Fruit fly (Drosophila melanogaster): ENCODE measurements around the gene Or24a.
A peak's percentile ranks its signal among the peaks of the same experiment; 100 is the strongest.

Gene Or24a

dm6 chr2L:4133960-4134359, 32.0 kb downstream of the Or24a start (continued):
- TF ChIP-seq CG18599 (GFP tag; optimal IDR thresholded peaks at IDR 0.05), result peak; percentile 47
- TF ChIP-seq mam (GFP tag; optimal IDR thresholded peaks at IDR 0.05), result no peak
- no peak for TF ChIP-seq pan (optimal IDR thresholded peaks at IDR 0.05)
- TF ChIP-seq pan (GFP tag; optimal IDR thresholded peaks at IDR 0.05 in 1 of 2, IDR thresholded peaks at IDR 0.05 in 1 of 2), result peak in 1 of 2 experiments; percentile 45
- TF ChIP-seq CG12391 (tag; optimal IDR thresholded peaks at IDR 0.05), result peak; percentile 4
- no peak for TF ChIP-seq CG17802 (tag; optimal IDR thresholded peaks at IDR 0.05)
- TF ChIP-seq CG31441 (GFP tag; IDR thresholded peaks at IDR 0.05), result 0 out of 2 replicates have a peak, but pooled peaks have one; percentile 31
- no peak for TF ChIP-seq CG6175 (GFP tag; IDR thresholded peaks at IDR 0.05)
- no peak for TF ChIP-seq TFAM (GFP tag; optimal IDR thresholded peaks at IDR 0.05)
- peak; percentile 20 for TF ChIP-seq CG17359 (tag; optimal IDR thresholded peaks at IDR 0.05)
- TF ChIP-seq CG7839 (tag; optimal IDR thresholded peaks at IDR 0.05), result peak; percentile 17
- TF ChIP-seq prd (optimal IDR thresholded peaks at IDR 0.05), result no peak
- peak; percentile 36; the same call in 1 of the 3 replicates for TF ChIP-seq prd (GFP tag; IDR thresholded peaks at IDR 0.05)
- peak; percentile 43 for TF ChIP-seq dmrt99B (tag; optimal IDR thresholded peaks at IDR 0.05)
- peak; percentile 41 for TF ChIP-seq CG18262 (tag; optimal IDR thresholded peaks at IDR 0.05)
- TF ChIP-seq CG11695 (GFP tag; IDR thresholded peaks at IDR 0.05), result 0 out of 3 replicates have a peak, but pooled peaks have one; percentile 14
- TF ChIP-seq gem (tag; optimal IDR thresholded peaks at IDR 0.05), result peak; percentile 18
- peak; percentile 33; the same call in 1 of the 3 replicates for TF ChIP-seq row (GFP tag; IDR thresholded peaks at IDR 0.05)
- TF ChIP-seq sob (GFP tag; IDR thresholded peaks at IDR 0.05), result no peak

- TF ChIP-seq CG7963 (GFP tag; IDR thresholded peaks at IDR 0.05; ENCODE audit: partially characterized antibody) (no peak), exex (tag; optimal IDR thresholded peaks at IDR 0.05) (no peak), CG3726 (GFP tag; IDR thresholded peaks at IDR 0.05) (no peak), btn (GFP tag; optimal IDR thresholded peaks at IDR 0.05) (no peak), CG11696 (GFP tag; IDR thresholded peaks at IDR 0.05) (peak; percentile 63; the same call in 1 of the 2 replicates), ham (GFP tag; IDR thresholded peaks at IDR 0.05) (no peak), zfh2 (GFP tag; optimal IDR thresholded peaks at IDR 0.05) (no peak), wor (GFP tag; IDR thresholded peaks at IDR 0.05) (0 out of 2 replicates have a peak, but pooled peaks have one; percentile 24), abd-A (tag; optimal IDR thresholded peaks at IDR 0.05) (no peak), CG43689 (GFP tag; IDR thresholded peaks at IDR 0.05) (no peak), fu2 (GFP tag; optimal IDR thresholded peaks at IDR 0.05) (no peak), D19A (tag; optimal IDR thresholded peaks at IDR 0.05) (peak; percentile 26), bcd (GFP tag; optimal IDR thresholded peaks at IDR 0.05) (peak; percentile 45), Drgx (GFP tag; IDR thresholded peaks at IDR 0.05) (no peak), CG9876 (GFP tag; optimal IDR thresholded peaks at IDR 0.05) (no peak), lola (GFP tag; optimal IDR thresholded peaks at IDR 0.05) (peak in 1 of 3 experiments; percentile 56), CG6654 (GFP tag; optimal IDR thresholded peaks at IDR 0.05) (no peak), nmo (GFP tag; optimal IDR thresholded peaks at IDR 0.05) (peak; percentile 4), pzg (GFP tag; optimal IDR thresholded peaks at IDR 0.05) (no peak), CG15011 (GFP tag; optimal IDR thresholded peaks at IDR 0.05) (peak; percentile 21), cwo (GFP tag; optimal IDR thresholded peaks at IDR 0.05) (peak; percentile 44), Gug (GFP tag; IDR thresholded peaks at IDR 0.05) (peak; percentile 62; the same call in 3 of the 4 replicates), CG8944 (GFP tag; optimal IDR thresholded peaks at IDR 0.05) (no peak), CTCF (GFP tag; optimal IDR thresholded peaks at IDR 0.05) (no peak), dysf (GFP tag; IDR thresholded peaks at IDR 0.05) (peak; percentile 55; the same call in 2 of the 3 replicates), Taf1 (GFP tag; IDR thresholded peaks at IDR 0.05) (no peak), twi (tag; optimal IDR thresholded peaks at IDR 0.05) (no peak), CG10366 (GFP tag; IDR thresholded peaks at IDR 0.05) (peak; percentile 19; the same call in 1 of the 2 replicates), Mad (GFP tag; optimal IDR thresholded peaks at IDR 0.05) (no peak), row (GFP tag; IDR thresholded peaks at IDR 0.05) (peak; percentile 52), CG6689 (GFP tag; IDR thresholded peaks at IDR 0.05) (peak; percentile 75), CG12942 (GFP tag; optimal IDR thresholded peaks at IDR 0.05) (no peak), TFAM (GFP tag; optimal IDR thresholded peaks at IDR 0.05) (no peak), CG6175 (GFP tag; IDR thresholded peaks at IDR 0.05) (no peak), ro (GFP tag; IDR thresholded peaks at IDR 0.05) (no peak)
These were observed 32.9 kb downstream of the Or24a start for dm6 chr2L:4133078-4133477.
